Worm (Caenorhabditis elegans) whole organism, L1 larva: ENCODE data around the gene sto-3.

ENCODE experiments used
- C16A3.4 ChIP-seq: fragments of 150-350 bp; optimal IDR thresholded peaks from 2 replicates; lab custom pipeline; 2014; ENCODE audit warnings: missing biosample characterization, missing genetic modification characterization
- C34B4.2 ChIP-seq: sonication (generic microtip); optimal IDR thresholded peaks from 2 replicates; lab custom pipeline; 2017; ENCODE audit warnings: mild to moderate bottlenecking, missing genetic modification characterization, missing compliant biosample characterization
- Y116A8C.19 ChIP-seq: sonication (generic microtip); optimal IDR thresholded peaks from 2 replicates; lab custom pipeline; 2016; ENCODE audit warnings: missing compliant biosample characterization, missing genetic modification characterization, borderline replicate concordance
- ceh-8 ChIP-seq: fragments of 200-800 bp; sonication (Bioruptor generic); optimal IDR thresholded peaks from 2 replicates; lab custom pipeline; 2018; ENCODE audit warnings: mild to moderate bottlenecking, missing genetic modification characterization, moderate library complexity, missing compliant biosample characterization
- ceh-88 ChIP-seq: fragments of 200-800 bp; sonication (Bioruptor generic); IDR thresholded peaks from 2 replicates; pipeline ENCODE4 v1.3.6; 2022; ENCODE audit warnings: missing genetic modification characterization, missing compliant biosample characterization
- ceh-90 ChIP-seq: sonication (generic microtip); optimal IDR thresholded peaks from 2 replicates; lab custom pipeline; 2016; ENCODE audit warnings: missing genetic modification characterization, missing compliant biosample characterization
- dpl-1 ChIP-seq, 3 experiments: fragments of 150-350 bp in 2 of 3; sonication (generic microtip) in 1 of 3; optimal IDR thresholded peaks; 2 replicates each; lab custom pipeline; 2014 to 2017; ENCODE audit warnings: missing biosample characterization in 3 of 3, missing genetic modification characterization in 3 of 3, missing genetic modification reagents in 3 of 3
- dsc-1 ChIP-seq: sonication (generic microtip); optimal IDR thresholded peaks from 2 replicates; lab custom pipeline; 2016; ENCODE audit warnings: mild to moderate bottlenecking, missing genetic modification characterization, missing compliant biosample characterization
- efl-1 ChIP-seq, 4 experiments: fragments of 150-350 bp; optimal IDR thresholded peaks in 3 of 4; peaks in 1 of 4; 1 replicate in 1 of 4; 2 replicates in 3 of 4; lab custom pipeline; 2014; ENCODE audit warnings: missing biosample characterization in 2 of 4, missing genetic modification characterization in 2 of 4, missing genetic modification reagents in 2 of 4
- efl-3 ChIP-seq: fragments of 200-800 bp; sonication (Bioruptor generic); optimal IDR thresholded peaks from 2 replicates; lab custom pipeline; 2018; ENCODE audit warnings: mild to moderate bottlenecking, missing genetic modification characterization, missing compliant biosample characterization
- elt-2 ChIP-seq: sonication (generic microtip); optimal IDR thresholded peaks from 2 replicates; lab custom pipeline; 2016; ENCODE audit warnings: missing genetic modification characterization, mild to moderate bottlenecking, inconsistent platforms, missing compliant biosample characterization, missing genetic modification reagents
- elt-3 ChIP-seq, 6 experiments: fragments of 150-350 bp in 1 of 6; sonication (generic microtip); optimal IDR thresholded peaks; 2 replicates each; lab custom pipeline; 2017 to 2018; ENCODE audit warnings: missing biosample characterization in 6 of 6, missing genetic modification characterization in 6 of 6, inconsistent platforms in 1 of 6
- ets-5 ChIP-seq: fragments of 200-800 bp; sonication (Bioruptor generic); IDR thresholded peaks from 2 replicates; pipeline ENCODE4 v1.3.6; 2022; ENCODE audit warnings: missing genetic modification characterization, missing compliant biosample characterization
- fkh-10 ChIP-seq: sonication (generic microtip); optimal IDR thresholded peaks from 2 replicates; lab custom pipeline; 2017; ENCODE audit warnings: missing biosample characterization, missing genetic modification reagents, missing genetic modification characterization
- fkh-4 ChIP-seq: sonication (generic microtip); optimal IDR thresholded peaks from 2 replicates; lab custom pipeline; 2016; ENCODE audit warnings: missing compliant biosample characterization, missing genetic modification characterization, borderline replicate concordance
- fkh-8 ChIP-seq: sonication (generic microtip); optimal IDR thresholded peaks from 2 replicates; lab custom pipeline; 2016; ENCODE audit warnings: mild to moderate bottlenecking, missing genetic modification characterization, missing compliant biosample characterization
- fos-1 ChIP-seq: fragments of 150-350 bp; optimal IDR thresholded peaks from 2 replicates; lab custom pipeline; 2014; ENCODE audit warnings: missing biosample characterization, missing genetic modification characterization
- grh-1 ChIP-seq: fragments of 200-800 bp; sonication (Bioruptor generic); IDR thresholded peaks from 2 replicates; pipeline ENCODE4 v1.3.6; 2022; ENCODE audit warnings: missing genetic modification reagents, missing genetic modification characterization, missing compliant biosample characterization
- hlh-4 ChIP-seq: sonication (generic microtip); optimal IDR thresholded peaks from 2 replicates; lab custom pipeline; 2016; ENCODE audit warnings: mild to moderate bottlenecking, missing genetic modification characterization, missing compliant biosample characterization
- isw-1 ChIP-seq: fragments of 200-800 bp; sonication (Bioruptor generic); IDR thresholded peaks from 2 replicates; pipeline ENCODE4 v1.3.6; 2022; ENCODE audit warnings: missing genetic modification characterization, missing compliant biosample characterization
- jun-1 ChIP-seq: fragments of 150-350 bp; optimal IDR thresholded peaks from 2 replicates; lab custom pipeline; 2014; ENCODE audit warnings: missing biosample characterization, missing genetic modification reagents, missing genetic modification characterization
- lin-13 ChIP-seq: fragments of 150-350 bp; optimal IDR thresholded peaks from 2 replicates; lab custom pipeline; 2014; ENCODE audit warnings: missing biosample characterization, missing genetic modification reagents, missing genetic modification characterization
- lin-14 ChIP-seq: fragments of 200-800 bp; sonication (Bioruptor generic); optimal IDR thresholded peaks from 2 replicates; lab custom pipeline; 2018; ENCODE audit warnings: mild to moderate bottlenecking, missing genetic modification characterization, moderate library complexity, missing compliant biosample characterization
- lin-15B ChIP-seq: fragments of 150-350 bp; sonication (generic microtip); optimal IDR thresholded peaks from 3 replicates; lab custom pipeline; 2014; ENCODE audit warnings: missing biosample characterization, missing genetic modification characterization
- lin-35 ChIP-seq, 2 experiments: fragments of 150-350 bp; optimal IDR thresholded peaks; 2 replicates each; lab custom pipeline; 2014; ENCODE audit warnings: missing biosample characterization in 2 of 2, missing genetic modification characterization in 2 of 2, missing genetic modification reagents in 2 of 2
- lir-3 ChIP-seq: sonication (generic microtip); optimal IDR thresholded peaks from 2 replicates; lab custom pipeline; 2016; ENCODE audit warnings: mild to moderate bottlenecking, missing genetic modification characterization, moderate library complexity, missing compliant biosample characterization; ENCODE audit not compliant: poor library complexity
- lsy-2 ChIP-seq, 2 experiments: fragments of 150-350 bp; optimal IDR thresholded peaks; 2 replicates each; lab custom pipeline; 2014; ENCODE audit warnings: missing biosample characterization in 2 of 2, missing genetic modification characterization in 2 of 2
- mab-9 ChIP-seq: fragments of 200-800 bp; sonication (Bioruptor generic); IDR thresholded peaks from 2 replicates; pipeline ENCODE4 v1.3.6; 2022; ENCODE audit warnings: missing genetic modification reagents, missing genetic modification characterization, missing compliant biosample characterization
- mdl-1 ChIP-seq, 2 experiments: fragments of 150-350 bp; optimal IDR thresholded peaks; 2 replicates each; lab custom pipeline; 2014 to 2017; ENCODE audit warnings: missing biosample characterization in 2 of 2, missing genetic modification characterization in 2 of 2, inconsistent platforms in 1 of 2
- mep-1 ChIP-seq: fragments of 150-350 bp; optimal IDR thresholded peaks from 2 replicates; lab custom pipeline; 2014; ENCODE audit warnings: missing biosample characterization, missing genetic modification characterization
- nhr-19 ChIP-seq: fragments of 200-800 bp; sonication (Bioruptor generic); conservative IDR thresholded peaks from 2 replicates; pipeline ENCODE4 v1.3.6; 2022; ENCODE audit warnings: missing genetic modification characterization, missing compliant biosample characterization
- nhr-20 ChIP-seq: sonication (generic microtip); optimal IDR thresholded peaks from 2 replicates; lab custom pipeline; 2016; ENCODE audit warnings: mild to moderate bottlenecking, missing genetic modification characterization, missing compliant biosample characterization
- nhr-237 ChIP-seq: fragments of 150-350 bp; optimal IDR thresholded peaks from 2 replicates; lab custom pipeline; 2014; ENCODE audit warnings: missing biosample characterization, missing genetic modification characterization
- nhr-47 ChIP-seq: sonication (generic microtip); optimal IDR thresholded peaks from 2 replicates; lab custom pipeline; 2016; ENCODE audit warnings: mild to moderate bottlenecking, missing genetic modification characterization, moderate library complexity, missing compliant biosample characterization
- nhr-71 ChIP-seq: sonication (generic microtip); optimal IDR thresholded peaks from 2 replicates; lab custom pipeline; 2016; ENCODE audit warnings: mild to moderate bottlenecking, missing genetic modification characterization, moderate library complexity, missing compliant biosample characterization
- nhr-76 ChIP-seq: sonication (generic microtip); optimal IDR thresholded peaks from 2 replicates; lab custom pipeline; 2017; ENCODE audit warnings: missing biosample characterization, missing genetic modification characterization
- nhr-77 ChIP-seq: fragments of 150-350 bp; optimal IDR thresholded peaks from 2 replicates; lab custom pipeline; 2014; ENCODE audit warnings: missing biosample characterization, missing genetic modification characterization
- nhr-84 ChIP-seq: sonication (generic microtip); optimal IDR thresholded peaks from 2 replicates; lab custom pipeline; 2017; ENCODE audit warnings: missing biosample characterization, missing genetic modification characterization
- nhr-85 ChIP-seq: sonication (generic microtip); peaks from one replicate; lab custom pipeline; 2016; ENCODE audit warnings: missing genetic modification characterization, inconsistent platforms, missing compliant biosample characterization
- pqm-1 ChIP-seq: sonication (generic microtip); optimal IDR thresholded peaks from 3 replicates; lab custom pipeline; 2017; ENCODE audit warnings: missing biosample characterization, missing genetic modification characterization
- rnt-1 ChIP-seq: sonication (generic microtip); optimal IDR thresholded peaks from 2 replicates; lab custom pipeline; 2016; ENCODE audit warnings: mild to moderate bottlenecking, missing genetic modification characterization, moderate library complexity, missing compliant biosample characterization
- snpc-4 ChIP-seq: fragments of 150-350 bp; optimal IDR thresholded peaks from 2 replicates; lab custom pipeline; 2014; ENCODE audit warnings: missing biosample characterization, missing genetic modification characterization
- snu-23 ChIP-seq: sonication (generic microtip); optimal IDR thresholded peaks from 2 replicates; lab custom pipeline; 2016; ENCODE audit warnings: missing genetic modification characterization, missing compliant biosample characterization
- sox-4 ChIP-seq: sonication (generic microtip); optimal IDR thresholded peaks from 2 replicates; lab custom pipeline; 2016; ENCODE audit warnings: missing genetic modification characterization, missing compliant biosample characterization
- sup-37 ChIP-seq: fragments of 200-800 bp; sonication (Bioruptor generic); optimal IDR thresholded peaks from 2 replicates; lab custom pipeline; 2018; ENCODE audit warnings: mild to moderate bottlenecking, missing genetic modification characterization, missing compliant biosample characterization
- tbx-2 ChIP-seq: sonication (generic microtip); optimal IDR thresholded peaks from 2 replicates; lab custom pipeline; 2016; ENCODE audit warnings: missing genetic modification characterization, missing compliant biosample characterization
- unc-130 ChIP-seq: fragments of 150-350 bp; optimal IDR thresholded peaks from 2 replicates; lab custom pipeline; 2017; ENCODE audit warnings: missing biosample characterization, missing genetic modification characterization, inconsistent platforms
- unc-86 ChIP-seq: sonication (generic microtip); optimal IDR thresholded peaks from 2 replicates; lab custom pipeline; 2016; ENCODE audit warnings: missing genetic modification characterization, missing compliant biosample characterization
- vab-15 ChIP-seq: sonication (generic microtip); optimal IDR thresholded peaks from 2 replicates; lab custom pipeline; 2017; ENCODE audit warnings: missing genotype, mild to moderate bottlenecking, missing genetic modification characterization, missing compliant biosample characterization
- xbp-1 ChIP-seq: sonication (generic microtip); optimal IDR thresholded peaks from 2 replicates; lab custom pipeline; 2016; ENCODE audit warnings: missing genetic modification characterization, missing compliant biosample characterization
- zip-4 ChIP-seq: fragments of 200-800 bp; sonication (Bioruptor generic); optimal IDR thresholded peaks from 2 replicates; lab custom pipeline; 2018; ENCODE audit warnings: mild to moderate bottlenecking, missing genetic modification characterization, moderate library complexity, missing compliant biosample characterization
- ztf-4 ChIP-seq: fragments of 150-350 bp; optimal IDR thresholded peaks from 2 replicates; lab custom pipeline; 2014; ENCODE audit warnings: missing biosample characterization, missing genetic modification characterization

The sto-3 gene

ce11 chrX:11656519-11657006, 34.7 kb upstream of the sto-3 start, which contains the start of gene T04F8.2:
Gene T04F8.2, minus strand, starts transcription at chrX:11656569.
- TF ChIP-seq jun-1 (tag; lab: Kevin White, UChicago) (peak; percentile 51), ceh-88 (GFP tag; lab: Robert Waterston, UW) (no peak), xbp-1 (tag; lab: Kevin White, UChicago) (peak; percentile 55), efl-1 (optimal IDR thresholded peaks at IDR 0.05; lab: Kevin White, UChicago) (peak; percentile 43 to 49), efl-1 (GFP tag; optimal IDR thresholded peaks at IDR 0.05 in 1 of 2; lab: Kevin White, UChicago) (peak in 1 of 2 experiments; percentile 35), fkh-8 (tag; lab: Kevin White, UChicago) (peak; percentile 34), efl-3 (GFP tag; lab: Kevin White, UChicago) (no peak), tbx-2 (peak; percentile 65), rnt-1 (tag; lab: Kevin White, UChicago) (peak; percentile 52), zip-4 (GFP tag; lab: Kevin White, UChicago) (no peak), dpl-1 (GFP tag; optimal IDR thresholded peaks at IDR 0.05; lab: Kevin White, UChicago) (peak; percentile 6 to 40 (median 11)), C16A3.4 (peak; percentile 88), lin-14 (peak; percentile 80), dsc-1 (peak; percentile 57), mab-9 (GFP tag; lab: Robert Waterston, UW) (no peak), grh-1 (no peak), ceh-8 (GFP tag; lab: Kevin White, UChicago) (no peak), snpc-4 (no peak), lir-3 (tag; lab: Kevin White, UChicago) (no peak), mdl-1 (tag; optimal IDR thresholded peaks at IDR 0.05; lab: Kevin White, UChicago) (peak in 1 of 2 experiments; percentile 58), mep-1 (tag; lab: Kevin White, UChicago) (peak; percentile 85), nhr-85 (tag; lab: Kevin White, UChicago) (peak; percentile 79), fos-1 (tag; lab: Kevin White, UChicago) (peak; percentile 30), vab-15 (tag; lab: Kevin White, UChicago) (peak; percentile 94), nhr-71 (peak; percentile 72), nhr-20 (tag; lab: Kevin White, UChicago) (peak; percentile 82), elt-2 (tag; lab: Kevin White, UChicago) (peak; percentile 28), sup-37 (GFP tag; lab: Kevin White, UChicago) (no peak), unc-86 (tag; lab: Kevin White, UChicago) (no peak), nhr-84 (tag; lab: Kevin White, UChicago) (no peak), hlh-4 (no peak), C34B4.2 (tag; lab: Kevin White, UChicago) (no peak), nhr-77 (tag; lab: Kevin White, UChicago) (peak; percentile 32), ets-5 (GFP tag; lab: Robert Waterston, UW) (no peak), sox-4 (tag; lab: Kevin White, UChicago) (no peak), fkh-10 (no peak), nhr-47 (tag; lab: Kevin White, UChicago) (peak; percentile 66), lin-13 (GFP tag; lab: Kevin White, UChicago) (no peak), nhr-237 (tag; lab: Kevin White, UChicago) (no peak), lin-35 (GFP tag; optimal IDR thresholded peaks at IDR 0.05; lab: Kevin White, UChicago) (peak; percentile 54 to 59), fkh-4 (tag; lab: Kevin White, UChicago) (no peak), lsy-2 (tag; optimal IDR thresholded peaks at IDR 0.05; lab: Kevin White, UChicago) (peak; percentile 41 to 70), ceh-90 (no peak), nhr-19 (GFP tag; lab: Robert Waterston, UW) (peak; percentile 29), Y116A8C.19 (no peak), isw-1 (GFP tag; lab: Robert Waterston, UW) (peak; percentile 17; the same call in 1 of the 2 replicates), elt-3 (tag; optimal IDR thresholded peaks at IDR 0.05; lab: Kevin White, UChicago) (peak in 1 of 6 experiments; percentile 8), snu-23 (GFP tag; lab: Kevin White, UChicago) (peak; percentile 76), lin-15B (tag; lab: Kevin White, UChicago) (peak; percentile 32), unc-130 (tag; lab: Kevin White, UChicago) (peak; percentile 62), ztf-4 (tag; lab: Kevin White, UChicago) (no peak), nhr-76 (tag; lab: Kevin White, UChicago) (no peak), pqm-1 (tag; lab: Kevin White, UChicago) (no peak)
